Fruit fly (Drosophila melanogaster) whole organism, embryonic: ENCODE results near the gene Rh4.
A peak's percentile ranks its signal among the peaks of the same experiment; 100 is the strongest.

Source experiments
- CG10147 ChIP-seq: fragments of 200-800 bp; sonication (Bioruptor generic); optimal IDR thresholded peaks from 2 replicates; lab custom pipeline; 2019; ENCODE audit warnings: missing biosample characterization, mild to moderate bottlenecking, missing genetic modification characterization, moderate library complexity
- CG10209 ChIP-seq: fragments of 200-800 bp; sonication (Bioruptor generic); optimal IDR thresholded peaks from 3 replicates; lab custom pipeline; 2017; ENCODE audit warnings: missing biosample characterization, mild to moderate bottlenecking, missing genetic modification characterization, missing genetic modification reagents
- CG11093 ChIP-seq: fragments of 200-800 bp; sonication (Bioruptor generic); IDR thresholded peaks from 3 replicates; pipeline ENCODE4 v1.3.6; 2022; ENCODE audit warnings: missing biosample characterization, missing genetic modification characterization
- CG11247 ChIP-seq: fragments of 200-800 bp; sonication (Bioruptor generic); IDR thresholded peaks from 2 replicates; pipeline ENCODE4 v1.3.6; 2022; ENCODE audit warnings: missing biosample characterization, missing genetic modification characterization
- CG11696 ChIP-seq: fragments of 200-800 bp; sonication (Bioruptor generic); IDR thresholded peaks from 2 replicates; pipeline ENCODE4 v1.3.6; 2022; ENCODE audit warnings: missing biosample characterization, missing genetic modification characterization
- CG12299 ChIP-seq: fragments of 200-800 bp; sonication (Bioruptor generic); optimal IDR thresholded peaks from 2 replicates; lab custom pipeline; 2018; ENCODE audit warnings: missing biosample characterization, mild to moderate bottlenecking, missing genetic modification characterization
- CG12659 ChIP-seq: fragments of 200-800 bp; sonication (Bioruptor generic); optimal IDR thresholded peaks from 3 replicates; lab custom pipeline; 2017; ENCODE audit warnings: mild to moderate bottlenecking, missing biosample characterization, missing genetic modification reagents, missing genetic modification characterization
- CG13287 ChIP-seq: fragments of 200-800 bp; sonication (Bioruptor generic); IDR thresholded peaks from 2 replicates; pipeline ENCODE4 v1.3.6; 2022; ENCODE audit warnings: missing biosample characterization, missing genetic modification characterization; ENCODE audit not compliant: partially characterized antibody
- CG15514 ChIP-seq: fragments of 200-800 bp; sonication (Bioruptor generic); optimal IDR thresholded peaks from 3 replicates; lab custom pipeline; 2017; ENCODE audit warnings: missing biosample characterization, missing genetic modification characterization, mild to moderate bottlenecking, moderate library complexity, missing genetic modification reagents
- CG18011 ChIP-seq: fragments of 200-800 bp; sonication (Bioruptor generic); optimal IDR thresholded peaks from 2 replicates; lab custom pipeline; 2017; ENCODE audit warnings: missing biosample characterization, missing genetic modification characterization, mild to moderate bottlenecking, moderate library complexity, missing genotype
- CG2199 ChIP-seq: fragments of 200-800 bp; sonication (Bioruptor generic); IDR thresholded peaks from 3 replicates; pipeline ENCODE4 v1.3.6; 2022; ENCODE audit warnings: missing biosample characterization, missing genetic modification characterization
- CG2202 ChIP-seq: fragments of 200-800 bp; sonication (Bioruptor generic); optimal IDR thresholded peaks from 2 replicates; lab custom pipeline; 2018; ENCODE audit warnings: missing biosample characterization, mild to moderate bottlenecking, missing genetic modification characterization
- CG2678 ChIP-seq: fragments of 200-800 bp; sonication (Bioruptor generic); optimal IDR thresholded peaks from 3 replicates; lab custom pipeline; 2019; ENCODE audit warnings: missing biosample characterization, mild to moderate bottlenecking, missing genetic modification characterization, moderate library complexity
- CG34376 ChIP-seq: fragments of 200-800 bp; sonication (Bioruptor generic); optimal IDR thresholded peaks from 2 replicates; lab custom pipeline; 2018; ENCODE audit warnings: missing biosample characterization, mild to moderate bottlenecking, missing genetic modification characterization
- CG4820 ChIP-seq: fragments of 200-800 bp; sonication (Bioruptor generic); optimal IDR thresholded peaks from 3 replicates; lab custom pipeline; 2016; ENCODE audit warnings: missing biosample characterization, missing genetic modification characterization
- CG6175 ChIP-seq: fragments of 200-800 bp; sonication (Bioruptor generic); IDR thresholded peaks from 3 replicates; pipeline ENCODE4 v1.3.6; 2022; ENCODE audit warnings: missing biosample characterization, missing genetic modification characterization
- CG7357 ChIP-seq: fragments of 200-800 bp; sonication (Bioruptor generic); IDR thresholded peaks from 3 replicates; pipeline ENCODE4 v1.3.6; 2022; ENCODE audit warnings: missing biosample characterization, missing genetic modification characterization
- CG7745 ChIP-seq: fragments of 200-800 bp; sonication (Bioruptor generic); optimal IDR thresholded peaks from 2 replicates; lab custom pipeline; 2018; ENCODE audit warnings: missing biosample characterization, mild to moderate bottlenecking, missing genetic modification characterization, moderate library complexity
- CG7987 ChIP-seq: fragments of 200-800 bp; sonication (Bioruptor generic); optimal IDR thresholded peaks from 2 replicates; lab custom pipeline; 2018; ENCODE audit warnings: missing biosample characterization, mild to moderate bottlenecking, missing genetic modification characterization, moderate library complexity
- CG8089 ChIP-seq: fragments of 200-800 bp; sonication (Bioruptor generic); optimal IDR thresholded peaks from 3 replicates; lab custom pipeline; 2016; ENCODE audit warnings: missing biosample characterization, missing genetic modification characterization
- CG8281 ChIP-seq: fragments of 200-800 bp; sonication (Bioruptor generic); optimal IDR thresholded peaks from 2 replicates; lab custom pipeline; 2018; ENCODE audit warnings: missing biosample characterization, mild to moderate bottlenecking, missing genetic modification characterization, moderate library complexity
- CG8388 ChIP-seq: fragments of 200-800 bp; sonication (Bioruptor generic); optimal IDR thresholded peaks from 2 replicates; lab custom pipeline; 2019; ENCODE audit warnings: missing biosample characterization, mild to moderate bottlenecking, missing genetic modification characterization, moderate library complexity
- CG9797 ChIP-seq: fragments of 200-800 bp; sonication (Bioruptor generic); optimal IDR thresholded peaks from 3 replicates; lab custom pipeline; 2018; ENCODE audit warnings: missing biosample characterization, mild to moderate bottlenecking, missing genetic modification characterization
- Dref ChIP-seq: fragments of 200-800 bp; sonication (Bioruptor generic); IDR thresholded peaks from 2 replicates; pipeline ENCODE4 v1.3.6; 2022; ENCODE audit warnings: missing biosample characterization, missing genetic modification characterization
- Drgx ChIP-seq: fragments of 200-800 bp; sonication (Bioruptor generic); IDR thresholded peaks from 2 replicates; pipeline ENCODE4 v1.3.6; 2022; ENCODE audit warnings: missing biosample characterization, missing genetic modification characterization
- ERR ChIP-seq: fragments of 200-800 bp; sonication (Bioruptor generic); optimal IDR thresholded peaks from 2 replicates; lab custom pipeline; 2016; ENCODE audit warnings: missing biosample characterization, missing genetic modification characterization
- Elba2 ChIP-seq: fragments of 200-800 bp; sonication (Bioruptor generic); optimal IDR thresholded peaks from 3 replicates; lab custom pipeline; 2016; ENCODE audit warnings: missing biosample characterization, missing genetic modification characterization
- HLH3B ChIP-seq: fragments of 200-800 bp; sonication (Bioruptor generic); IDR thresholded peaks from 2 replicates; pipeline ENCODE4 v1.3.6; 2022; ENCODE audit warnings: missing biosample characterization, missing genetic modification characterization
- Hand ChIP-seq: fragments of 200-800 bp; sonication (Bioruptor generic); optimal IDR thresholded peaks from 2 replicates; lab custom pipeline; 2017; ENCODE audit warnings: mild to moderate bottlenecking, missing biosample characterization, missing genetic modification reagents, missing genetic modification characterization
- Lim3 ChIP-seq: fragments of 200-800 bp; sonication (Bioruptor generic); IDR thresholded peaks from 2 replicates; pipeline ENCODE4 v1.3.6; 2022; ENCODE audit warnings: missing biosample characterization, missing genetic modification characterization
- MBD-R2 ChIP-seq: fragments of 200-800 bp; sonication (Bioruptor generic); IDR thresholded peaks from 2 replicates; pipeline ENCODE4 v1.3.6; 2022; ENCODE audit warnings: missing biosample characterization, missing genetic modification characterization
- Myb ChIP-seq: fragments of 200-800 bp; sonication (Bioruptor generic); optimal IDR thresholded peaks from 2 replicates; lab custom pipeline; 2016; ENCODE audit warnings: missing biosample characterization, missing genetic modification characterization
- NC2α ChIP-seq: fragments of 200-800 bp; sonication (Bioruptor generic); optimal IDR thresholded peaks from 2 replicates; lab custom pipeline; 2016; ENCODE audit warnings: missing biosample characterization, missing genetic modification characterization
- Oli ChIP-seq: fragments of 200-800 bp; sonication (Bioruptor generic); optimal IDR thresholded peaks from 2 replicates; lab custom pipeline; 2018; ENCODE audit warnings: missing biosample characterization, mild to moderate bottlenecking, missing genetic modification characterization, moderate library complexity
- Ssrp ChIP-seq: fragments of 200-800 bp; sonication (Bioruptor generic); optimal IDR thresholded peaks from 2 replicates; lab custom pipeline; 2018; ENCODE audit warnings: missing biosample characterization, mild to moderate bottlenecking, missing genetic modification characterization, moderate library complexity
- al ChIP-seq: fragments of 200-800 bp; sonication (Bioruptor generic); IDR thresholded peaks from 2 replicates; pipeline ENCODE4 v1.3.6; 2022; ENCODE audit warnings: missing biosample characterization, missing genetic modification characterization
- bbx ChIP-seq: fragments of 200-800 bp; sonication (Bioruptor generic); IDR thresholded peaks from 2 replicates; pipeline ENCODE4 v1.3.6; 2022; ENCODE audit warnings: missing biosample characterization, missing genetic modification characterization; ENCODE audit not compliant: partially characterized antibody
- bsh ChIP-seq, 2 experiments: fragments of 200-800 bp; sonication (Bioruptor generic); optimal IDR thresholded peaks; 2 replicates each; lab custom pipeline; 2017 to 2018; ENCODE audit warnings: mild to moderate bottlenecking in 2 of 2, missing biosample characterization in 2 of 2, missing genetic modification characterization in 2 of 2, moderate library complexity in 1 of 2
- cas ChIP-seq: fragments of 200-800 bp; sonication (Bioruptor generic); IDR thresholded peaks from 2 replicates; pipeline ENCODE4 v1.3.6; 2022; ENCODE audit warnings: missing biosample characterization, missing genetic modification characterization
- chif ChIP-seq, 2 experiments: fragments of 200-800 bp; sonication (Bioruptor generic); optimal IDR thresholded peaks; 3 replicates each; lab custom pipeline; 2016; ENCODE audit warnings: missing biosample characterization in 2 of 2, missing genetic modification characterization in 2 of 2
- eve ChIP-seq, 2 experiments: fragments of >200 bp; optimal IDR thresholded peaks; 2 replicates each; lab custom pipeline; 2017; ENCODE audit warnings: missing biosample characterization in 2 of 2, missing genetic modification characterization in 2 of 2
- fu2 ChIP-seq: fragments of 200-800 bp; sonication (Bioruptor generic); optimal IDR thresholded peaks from 2 replicates; lab custom pipeline; 2016; ENCODE audit warnings: missing biosample characterization, missing genetic modification characterization
- gcm2 ChIP-seq: fragments of 200-800 bp; sonication (Bioruptor generic); optimal IDR thresholded peaks from 2 replicates; lab custom pipeline; 2016; ENCODE audit warnings: missing biosample characterization, missing genetic modification characterization
- gem ChIP-seq: fragments of 200-800 bp; sonication (Bioruptor generic); optimal IDR thresholded peaks from 2 replicates; lab custom pipeline; 2019; ENCODE audit warnings: missing biosample characterization, mild to moderate bottlenecking, missing genetic modification characterization, moderate library complexity
- gsb ChIP-seq: fragments of 200-800 bp; sonication (Bioruptor generic); IDR thresholded peaks from 2 replicates; pipeline ENCODE4 v1.3.6; 2022; ENCODE audit warnings: missing biosample characterization, missing genetic modification characterization
- maf-S ChIP-seq: fragments of 200-800 bp; sonication (Bioruptor generic); optimal IDR thresholded peaks from 2 replicates; lab custom pipeline; 2016; ENCODE audit warnings: missing biosample characterization, missing genetic modification characterization
- odd ChIP-seq: fragments of 200-800 bp; sonication (Bioruptor generic); optimal IDR thresholded peaks from 2 replicates; lab custom pipeline; 2017; ENCODE audit warnings: missing biosample characterization, mild to moderate bottlenecking, missing genetic modification characterization
- sens-2 ChIP-seq: fragments of 200-800 bp; sonication (Bioruptor generic); IDR thresholded peaks from 2 replicates; pipeline ENCODE4 v1.3.6; 2022; ENCODE audit warnings: missing biosample characterization, missing genetic modification characterization
- tgo ChIP-seq: fragments of 200-800 bp; sonication (Bioruptor generic); IDR thresholded peaks from 3 replicates; pipeline ENCODE4 v1.3.6; 2022; ENCODE audit warnings: missing biosample characterization, missing genetic modification characterization
- tin ChIP-seq: fragments of 200-800 bp; sonication (Bioruptor generic); optimal IDR thresholded peaks from 3 replicates; lab custom pipeline; 2016; ENCODE audit warnings: missing biosample characterization, missing genetic modification characterization

Rh4 gene

DNA sequence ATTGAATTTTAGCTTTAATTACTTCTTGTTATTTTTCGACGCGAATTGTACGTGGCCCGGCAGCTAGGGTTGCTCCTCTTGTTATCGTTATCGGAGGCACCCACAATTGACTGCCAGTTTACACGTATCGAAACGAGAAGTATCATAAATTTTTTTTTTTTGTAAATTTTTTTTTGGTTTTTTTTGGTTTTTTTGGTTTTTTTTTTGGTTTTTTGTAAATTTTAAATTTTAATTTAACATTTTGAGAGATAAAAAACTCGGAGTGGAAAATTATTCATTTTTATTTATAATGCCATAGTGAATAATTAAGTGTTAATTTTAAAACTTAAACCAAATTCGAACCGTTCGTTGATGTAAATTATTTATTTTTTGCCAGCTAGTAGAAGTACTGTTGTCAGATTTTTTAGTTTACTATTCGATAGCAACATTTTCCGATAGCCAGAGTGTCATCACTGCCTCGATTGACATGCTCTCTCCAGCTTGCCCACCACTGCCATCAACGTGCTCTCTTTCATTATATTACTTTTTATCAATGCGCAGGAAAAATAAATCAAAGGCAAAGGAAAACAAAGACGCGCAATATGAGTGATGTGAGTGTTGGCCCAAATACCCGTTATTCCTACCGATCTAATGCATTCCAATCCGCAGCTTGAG, 17.3 kb downstream of the Rh4 start, which contains the start of the genes kud and Zcchc7 (continued):
- TF ChIP-seq bbx (peak; percentile 7; the same call in 1 of the 2 replicates), CG15514 (GFP tag; lab: Kevin White, UChicago) (peak; percentile 66), CG2199 (no peak), CG12659 (GFP tag; lab: Kevin White, UChicago) (peak; percentile 85), Drgx (GFP tag; lab: Robert Waterston, UW) (0 out of 2 replicates have a peak, but pooled peaks have one; percentile 7), tgo (no peak), CG2678 (no peak), odd (no peak), HLH3B (GFP tag; lab: Robert Waterston, UW) (no peak), Dref (GFP tag; lab: Robert Waterston, UW) (peak; percentile 71), ERR (GFP tag; lab: Kevin White, UChicago) (peak; percentile 32), gem (tag; lab: Kevin White, UChicago) (no peak), CG12299 (tag; lab: Kevin White, UChicago) (peak; percentile 21), NC2α (GFP tag; lab: Kevin White, UChicago) (no peak), CG4820 (GFP tag; lab: Kevin White, UChicago) (peak; percentile 97), CG9797 (GFP tag; lab: Kevin White, UChicago) (peak; percentile 24), CG11696 (no peak), CG7987 (GFP tag; lab: Kevin White, UChicago) (no peak), bsh (GFP tag; optimal IDR thresholded peaks at IDR 0.05; lab: Kevin White, UChicago) (peak in 1 of 2 experiments; percentile 43), Oli (tag; lab: Kevin White, UChicago) (peak; percentile 30), sens-2 (GFP tag; lab: Robert Waterston, UW) (peak; percentile 10; the same call in 1 of the 2 replicates), al (GFP tag; lab: Robert Waterston, UW) (0 out of 2 replicates have a peak, but pooled peaks have one; percentile 42), Hand (peak; percentile 58), tin (GFP tag; lab: Kevin White, UChicago) (peak; percentile 59), maf-S (peak; percentile 36), CG11247 (GFP tag; lab: Robert Waterston, UW) (no peak), CG10147 (GFP tag; lab: Kevin White, UChicago) (no peak), CG8388 (GFP tag; lab: Kevin White, UChicago) (peak; percentile 21), CG8089 (GFP tag; lab: Kevin White, UChicago) (no peak), eve (GFP tag; optimal IDR thresholded peaks at IDR 0.05; lab: Kevin White, UChicago) (no peak), CG8281 (tag; lab: Kevin White, UChicago) (no peak), CG13287 (GFP tag; lab: Robert Waterston, UW) (peak; percentile 39; the same call in 1 of the 2 replicates), Elba2 (GFP tag; lab: Kevin White, UChicago) (no peak), CG34376 (GFP tag; lab: Kevin White, UChicago) (peak; percentile 77), Ssrp (tag; lab: Kevin White, UChicago) (peak; percentile 45), Myb (peak; percentile 21), gcm2 (GFP tag; lab: Kevin White, UChicago) (peak; percentile 21), cas (GFP tag; lab: Robert Waterston, UW) (no peak), fu2 (GFP tag; lab: Kevin White, UChicago) (peak; percentile 28), MBD-R2 (GFP tag; lab: Robert Waterston, UW) (peak; percentile 39; the same call in 1 of the 2 replicates), Lim3 (GFP tag; lab: Robert Waterston, UW) (no peak), CG2202 (no peak), CG7745 (tag; lab: Kevin White, UChicago) (no peak), gsb (GFP tag; lab: Robert Waterston, UW) (no peak), CG7357 (no peak), CG6175 (GFP tag; lab: Robert Waterston, UW) (no peak), CG18011 (GFP tag; lab: Kevin White, UChicago) (peak; percentile 50), chif (GFP tag; optimal IDR thresholded peaks at IDR 0.05; lab: Kevin White, UChicago) (peak in 1 of 2 experiments; percentile 59), CG11093 (no peak), CG10209 (GFP tag; lab: Kevin White, UChicago) (peak; percentile 54)
